Worm (Caenorhabditis elegans) whole organism, early embryonic: Measurements from ENCODE around the gene acs-11.

ENCODE experiments used
- B0310.2 ChIP-seq: sonication (generic microtip); optimal IDR thresholded peaks from 2 replicates; lab custom pipeline; 2016; ENCODE audit warnings: mild to moderate bottlenecking, missing genetic modification characterization, missing compliant biosample characterization
- ama-1 ChIP-seq: fragments of 150-350 bp; optimal IDR thresholded peaks from 2 replicates; lab custom pipeline; 2014
- sea-1 ChIP-seq: fragments of 200-800 bp; sonication (Bioruptor generic); conservative IDR thresholded peaks from 2 replicates; pipeline ENCODE4 v1.3.6; 2022; ENCODE audit warnings: missing genetic modification characterization, missing compliant biosample characterization

- no peak for TF ChIP-seq sea-1
- TF ChIP-seq B0310.2, result no peak
- no peak for TF ChIP-seq ama-1 (lab: Kevin White, UChicago)
These were observed 25.7 kb downstream of the acs-11 start for ce11 chrII:4767612-4768011.
